Worm (Caenorhabditis elegans) whole organism, L3 larva: Measurements from ENCODE around the gene C43D7.7.

ENCODE experiments used
- R02D3.7 ChIP-seq: fragments of 150-350 bp; optimal IDR thresholded peaks from 2 replicates; lab custom pipeline; 2014; ENCODE audit warnings: missing biosample characterization, missing genetic modification characterization
- ama-1 ChIP-seq: fragments of 150-350 bp; optimal IDR thresholded peaks from 2 replicates; lab custom pipeline; 2018
- ceh-16 ChIP-seq: sonication (generic microtip); optimal IDR thresholded peaks from 2 replicates; lab custom pipeline; 2017; ENCODE audit warnings: missing biosample characterization, missing genetic modification characterization
- ceh-28 ChIP-seq: fragments of 150-350 bp; optimal IDR thresholded peaks from 2 replicates; lab custom pipeline; 2014; ENCODE audit warnings: missing biosample characterization, missing genetic modification reagents, missing genetic modification characterization
- ceh-82 ChIP-seq: fragments of 150-350 bp; optimal IDR thresholded peaks from 2 replicates; lab custom pipeline; 2014; ENCODE audit warnings: missing biosample characterization, missing genetic modification characterization
- ceh-9 ChIP-seq: sonication (generic microtip); optimal IDR thresholded peaks from 2 replicates; lab custom pipeline; 2018; ENCODE audit warnings: missing biosample characterization, missing genetic modification characterization
- daf-12 ChIP-seq: fragments of 150-350 bp; optimal IDR thresholded peaks from 2 replicates; lab custom pipeline; 2014; ENCODE audit warnings: missing biosample characterization, missing genetic modification reagents, missing genetic modification characterization
- egl-27 ChIP-seq: sonication (generic microtip); optimal IDR thresholded peaks from 4 replicates; lab custom pipeline; 2017; ENCODE audit warnings: missing biosample characterization, missing genetic modification reagents, missing genetic modification characterization
- egl-5 ChIP-seq: fragments of 150-350 bp; optimal IDR thresholded peaks from 2 replicates; lab custom pipeline; 2017; ENCODE audit warnings: missing biosample characterization, missing genetic modification reagents, missing genetic modification characterization, inconsistent platforms
- elt-1 ChIP-seq: fragments of 150-350 bp; optimal IDR thresholded peaks from 2 replicates; lab custom pipeline; 2014; ENCODE audit warnings: missing biosample characterization, missing genetic modification characterization
- elt-3 ChIP-seq, 3 experiments: fragments of 150-350 bp in 1 of 3; sonication (generic microtip) in 2 of 3; optimal IDR thresholded peaks; 2 replicates in 2 of 3; 4 replicates in 1 of 3; lab custom pipeline; 2014 to 2017; ENCODE audit warnings: missing biosample characterization in 3 of 3, missing genetic modification characterization in 3 of 3
- fkh-10 ChIP-seq: sonication (generic microtip); optimal IDR thresholded peaks from 2 replicates; lab custom pipeline; 2017; ENCODE audit warnings: missing biosample characterization, missing genetic modification reagents, missing genetic modification characterization
- fkh-2 ChIP-seq: fragments of 150-350 bp; optimal IDR thresholded peaks from 2 replicates; lab custom pipeline; 2014; ENCODE audit warnings: missing biosample characterization, missing genetic modification reagents, missing genetic modification characterization
- fos-1 ChIP-seq: fragments of 150-350 bp; optimal IDR thresholded peaks from 2 replicates; lab custom pipeline; 2014; ENCODE audit warnings: missing biosample characterization, missing genetic modification characterization
- hmg-11 ChIP-seq: sonication (generic microtip); optimal IDR thresholded peaks from 2 replicates; lab custom pipeline; 2016; ENCODE audit warnings: missing genetic modification characterization, missing compliant biosample characterization
- lin-39 ChIP-seq: fragments of 150-350 bp; optimal IDR thresholded peaks from 2 replicates; lab custom pipeline; 2018; ENCODE audit warnings: missing biosample characterization, missing genetic modification reagents, missing genetic modification characterization
- lsy-12 ChIP-seq: sonication (generic microtip); optimal IDR thresholded peaks from 2 replicates; lab custom pipeline; 2016; ENCODE audit warnings: mild to moderate bottlenecking, missing genetic modification characterization, missing compliant biosample characterization
- mdl-1 ChIP-seq: fragments of 150-350 bp; optimal IDR thresholded peaks from 2 replicates; lab custom pipeline; 2014; ENCODE audit warnings: missing biosample characterization, missing genetic modification characterization
- mml-1 ChIP-seq: fragments of 150-350 bp; sonication (generic microtip); optimal IDR thresholded peaks from 3 replicates; lab custom pipeline; 2014; ENCODE audit warnings: missing biosample characterization, missing genetic modification characterization
- nhr-11 ChIP-seq: fragments of 150-350 bp; optimal IDR thresholded peaks from 2 replicates; lab custom pipeline; 2014; ENCODE audit warnings: missing biosample characterization, missing genetic modification characterization
- nhr-12 ChIP-seq: fragments of 150-350 bp; optimal IDR thresholded peaks from 2 replicates; lab custom pipeline; 2014; ENCODE audit warnings: missing biosample characterization, missing genetic modification characterization
- nhr-23 ChIP-seq: fragments of 150-350 bp; optimal IDR thresholded peaks from 2 replicates; lab custom pipeline; 2014; ENCODE audit warnings: missing biosample characterization, missing genetic modification reagents, missing genetic modification characterization
- nhr-237 ChIP-seq: fragments of 150-350 bp; optimal IDR thresholded peaks from 2 replicates; lab custom pipeline; 2014; ENCODE audit warnings: missing biosample characterization, missing genetic modification characterization
- nhr-25 ChIP-seq: sonication (generic microtip); optimal IDR thresholded peaks from 2 replicates; lab custom pipeline; 2017; ENCODE audit warnings: missing biosample characterization, missing genetic modification characterization
- nhr-28 ChIP-seq: fragments of 150-350 bp; optimal IDR thresholded peaks from 2 replicates; lab custom pipeline; 2014; ENCODE audit warnings: missing biosample characterization, missing genetic modification characterization
- nhr-43 ChIP-seq: sonication (generic microtip); optimal IDR thresholded peaks from 2 replicates; lab custom pipeline; 2016; ENCODE audit warnings: mild to moderate bottlenecking, missing genetic modification characterization, missing compliant biosample characterization; ENCODE audit not compliant: poor library complexity, severe bottlenecking
- nhr-67 ChIP-seq: fragments of 150-350 bp; optimal IDR thresholded peaks from 2 replicates; lab custom pipeline; 2014; ENCODE audit warnings: missing biosample characterization, missing genetic modification characterization
- nhr-77 ChIP-seq: fragments of 150-350 bp; optimal IDR thresholded peaks from 2 replicates; lab custom pipeline; 2014; ENCODE audit warnings: missing biosample characterization, missing genetic modification characterization
- pha-4 ChIP-seq: fragments of 150-350 bp; optimal IDR thresholded peaks from 2 replicates; lab custom pipeline; 2014; ENCODE audit warnings: missing biosample characterization, missing genetic modification reagents, missing genetic modification characterization
- pqm-1 ChIP-seq: fragments of 150-350 bp; optimal IDR thresholded peaks from 2 replicates; lab custom pipeline; 2017; ENCODE audit warnings: missing biosample characterization, missing genetic modification characterization, inconsistent platforms
- sea-2 ChIP-seq: fragments of 150-350 bp; sonication (generic microtip); optimal IDR thresholded peaks from 4 replicates; lab custom pipeline; 2014; ENCODE audit warnings: missing biosample characterization, missing genetic modification reagents, missing genetic modification characterization
- snpc-4 ChIP-seq: fragments of 150-350 bp; optimal IDR thresholded peaks from 2 replicates; lab custom pipeline; 2014; ENCODE audit warnings: missing biosample characterization, missing genetic modification characterization
- tbx-2 ChIP-seq: sonication (generic microtip); optimal IDR thresholded peaks from 2 replicates; lab custom pipeline; 2016; ENCODE audit warnings: mild to moderate bottlenecking, missing genetic modification characterization, missing compliant biosample characterization
- unc-39 ChIP-seq: sonication (generic microtip); optimal IDR thresholded peaks from 4 replicates; lab custom pipeline; 2017; ENCODE audit warnings: missing biosample characterization, missing genetic modification characterization
- unc-62 ChIP-seq: fragments of 150-350 bp; sonication (generic microtip); optimal IDR thresholded peaks from 4 replicates; lab custom pipeline; 2014; ENCODE audit warnings: missing biosample characterization, missing genetic modification reagents, missing genetic modification characterization
- zag-1 ChIP-seq: fragments of 150-350 bp; optimal IDR thresholded peaks from 2 replicates; lab custom pipeline; 2014; ENCODE audit warnings: missing biosample characterization, missing genetic modification characterization
- ztf-11 ChIP-seq: fragments of 150-350 bp; optimal IDR thresholded peaks from 2 replicates; lab custom pipeline; 2014; ENCODE audit warnings: missing biosample characterization, missing genetic modification characterization
- ztf-4 ChIP-seq: fragments of 150-350 bp; optimal IDR thresholded peaks from 2 replicates; lab custom pipeline; 2014; ENCODE audit warnings: missing biosample characterization, missing genetic modification characterization

C43D7.7 gene

ce11 chrV:19297510-19297909 lies 21.8 kb downstream of the C43D7.7 start, which contains the start of gene fbxb-60:
fbxb-60 (plus strand) TSS chrV:19297810.
- no peak for TF ChIP-seq egl-27
- no peak for TF ChIP-seq lsy-12 (tag; lab: Kevin White, UChicago)
- no peak for TF ChIP-seq fos-1
- no peak for TF ChIP-seq sea-2 (GFP tag; lab: Kevin White, UChicago)
- no peak for TF ChIP-seq pha-4 (tag; lab: Kevin White, UChicago)
- TF ChIP-seq ama-1 (lab: Kevin White, UChicago), result no peak
- TF ChIP-seq zag-1, result no peak
- no peak for TF ChIP-seq ztf-11 (tag; lab: Kevin White, UChicago)
- TF ChIP-seq snpc-4 (tag; lab: Kevin White, UChicago), result no peak
- TF ChIP-seq nhr-23 (tag; lab: Kevin White, UChicago), result no peak
- TF ChIP-seq lin-39 (tag; lab: Kevin White, UChicago), result no peak
- TF ChIP-seq mdl-1 (tag; lab: Kevin White, UChicago), result no peak
- no peak for TF ChIP-seq egl-5 (tag; lab: Kevin White, UChicago)
- no peak for TF ChIP-seq pqm-1
- no peak for TF ChIP-seq unc-39 (tag; lab: Kevin White, UChicago)

DNA sequence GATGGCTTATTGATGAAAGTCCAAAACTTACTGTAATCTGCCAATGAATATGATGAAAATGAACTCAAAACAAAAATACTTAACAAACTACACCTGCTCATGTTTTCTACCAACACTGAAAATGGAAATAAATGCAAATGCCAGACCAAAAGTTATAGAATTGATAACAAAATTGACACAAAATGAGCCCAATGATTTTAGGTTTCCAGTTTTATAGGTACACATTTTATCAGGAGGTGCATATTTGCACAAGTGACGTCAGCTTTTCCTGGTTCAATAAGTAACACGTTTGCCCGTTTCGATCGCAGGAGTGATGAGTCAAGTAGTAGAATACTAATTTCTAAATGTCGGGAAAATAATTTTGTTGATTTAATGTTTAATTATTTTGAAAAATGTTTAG lies 22.6 kb downstream of the C43D7.7 start, which contains the start of gene F55C9.6:
F55C9.6 (minus strand) TSS at position 101 of the 400 bp plus-strand sequence.
- TF ChIP-seq R02D3.7 (tag; lab: Kevin White, UChicago), result no peak
- no peak for TF ChIP-seq ceh-82 (tag; lab: Kevin White, UChicago)
- no peak for TF ChIP-seq unc-62 (GFP tag; lab: Kevin White, UChicago)
- TF ChIP-seq ceh-16 (tag; lab: Kevin White, UChicago), result no peak
- no peak for TF ChIP-seq nhr-25 (tag; lab: Kevin White, UChicago)
- no peak for TF ChIP-seq pqm-1
- TF ChIP-seq nhr-11 (tag; lab: Kevin White, UChicago), result no peak
- no peak for TF ChIP-seq nhr-28 (tag; lab: Kevin White, UChicago)
- TF ChIP-seq sea-2 (GFP tag; lab: Kevin White, UChicago), result no peak
- TF ChIP-seq fkh-10 (GFP tag; lab: Kevin White, UChicago), result no peak
- no peak for TF ChIP-seq elt-3 (tag; optimal IDR thresholded peaks at IDR 0.05; lab: Kevin White, UChicago)
- no peak for TF ChIP-seq nhr-43 (tag; lab: Kevin White, UChicago)
- TF ChIP-seq, all 47 proteins: peak for 0

DNA sequence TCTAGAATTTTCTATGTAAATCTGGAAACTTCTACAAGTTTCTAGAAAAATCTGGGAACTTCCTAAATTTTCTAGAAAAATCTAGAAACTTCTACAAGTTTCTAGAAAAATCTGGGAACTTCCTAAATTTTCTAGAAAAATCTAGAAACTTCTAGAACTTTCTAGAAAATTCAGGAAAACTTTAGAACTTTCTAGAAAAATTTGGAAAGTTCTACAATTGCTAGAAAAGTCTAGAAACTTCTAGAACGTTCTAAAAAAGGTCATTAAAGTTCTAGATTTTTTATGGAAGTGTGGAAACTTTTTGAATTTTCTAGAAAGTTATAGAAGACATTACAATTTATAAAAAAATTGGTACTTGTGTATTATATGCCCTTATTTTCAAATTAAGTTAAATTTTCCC lies 26.3 kb downstream of the C43D7.7 start, which contains the start of gene F55C9.5:
F55C9.5 (minus strand) TSS at position 101 of the 400 bp plus-strand sequence.
- TF ChIP-seq egl-27, result no peak
- TF ChIP-seq, all 47 proteins: peak for 0

- TF ChIP-seq mml-1 (tag; lab: Kevin White, UChicago) (no peak), elt-1 (no peak), ztf-4 (tag; lab: Kevin White, UChicago) (no peak), ceh-82 (tag; lab: Kevin White, UChicago) (no peak), zag-1 (no peak), ceh-28 (tag; lab: Kevin White, UChicago) (no peak), nhr-23 (tag; lab: Kevin White, UChicago) (no peak), daf-12 (no peak)
Observed at ce11 chrV:19288073-19288805, 31.1 kb downstream of the C43D7.7 start, which contains the start of the genes F55C9.3 and fbxb-57. F55C9.3 (minus strand) TSS chrV:19288173. fbxb-57 (plus strand) TSS chrV:19288755.

DNA sequence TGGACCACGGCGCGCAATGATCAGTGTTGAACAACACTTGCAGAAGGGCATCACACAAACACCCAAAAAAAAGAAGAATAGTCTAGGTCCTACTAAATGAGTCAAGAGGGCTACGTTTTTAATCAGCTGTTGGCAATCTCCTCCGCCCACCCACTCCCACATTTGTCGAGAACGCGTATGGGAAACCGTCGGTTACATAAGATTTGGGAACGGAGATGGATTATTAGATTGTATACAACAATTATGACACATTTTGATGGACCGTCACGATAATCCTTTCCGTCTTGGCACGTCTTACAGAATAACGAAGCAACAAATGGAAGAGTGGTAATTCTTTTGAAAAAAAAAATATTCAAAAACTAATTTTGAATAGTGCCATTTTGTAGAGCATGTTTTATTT lies 33.4 kb downstream of the C43D7.7 start:
- no peak for TF ChIP-seq nhr-12 (tag; lab: Kevin White, UChicago)
- TF ChIP-seq, all 47 proteins: peak for 0

- TF ChIP-seq tbx-2 (tag; lab: Kevin White, UChicago) (no peak), hmg-11 (tag; lab: Kevin White, UChicago) (no peak), ztf-11 (tag; lab: Kevin White, UChicago) (no peak), fkh-2 (tag; lab: Kevin White, UChicago) (no peak), mml-1 (tag; lab: Kevin White, UChicago) (no peak), unc-39 (tag; lab: Kevin White, UChicago) (no peak), elt-1 (no peak), ceh-9 (no peak), lin-39 (tag; lab: Kevin White, UChicago) (no peak), lsy-12 (tag; lab: Kevin White, UChicago) (no peak), nhr-67 (tag; lab: Kevin White, UChicago) (no peak), snpc-4 (tag; lab: Kevin White, UChicago) (no peak), nhr-237 (tag; lab: Kevin White, UChicago) (no peak), ceh-82 (tag; lab: Kevin White, UChicago) (no peak), nhr-77 (tag; lab: Kevin White, UChicago) (no peak)
Observed at ce11 chrV:19282314-19282713, 37.0 kb downstream of the C43D7.7 start, which contains the start of gene fbxb-117. fbxb-117 (plus strand) TSS chrV:19282614.
